Fruit fly (Drosophila melanogaster) whole organism, embryonic: ENCODE data around the gene CG12538.
A peak's percentile ranks its signal among the peaks of the same experiment; 100 is the strongest.

Experiments
- ATbp ChIP-seq: fragments of 200-800 bp; sonication (Bioruptor generic); optimal IDR thresholded peaks from 2 replicates; lab custom pipeline; 2017; ENCODE audit warnings: missing biosample characterization, mild to moderate bottlenecking, missing genetic modification characterization, missing genetic modification reagents
- Bdp1 ChIP-seq: fragments of 200-800 bp; sonication (Bioruptor generic); optimal IDR thresholded peaks from 3 replicates; lab custom pipeline; 2016; ENCODE audit warnings: missing biosample characterization, missing genetic modification characterization
- CG10979 ChIP-seq: fragments of 200-800 bp; sonication (Bioruptor generic); optimal IDR thresholded peaks from 2 replicates; lab custom pipeline; 2018; ENCODE audit warnings: missing biosample characterization, mild to moderate bottlenecking, missing genetic modification characterization, moderate library complexity
- CG11093 ChIP-seq: fragments of 200-800 bp; sonication (Bioruptor generic); IDR thresholded peaks from 3 replicates; pipeline ENCODE4 v1.3.6; 2022; ENCODE audit warnings: missing biosample characterization, missing genetic modification characterization
- CG12104 ChIP-seq: fragments of 200-800 bp; sonication (Bioruptor generic); optimal IDR thresholded peaks from 3 replicates; lab custom pipeline; 2016; ENCODE audit warnings: missing biosample characterization, missing genetic modification characterization
- CG12219 ChIP-seq: fragments of 200-800 bp; sonication (Bioruptor generic); optimal IDR thresholded peaks from 3 replicates; lab custom pipeline; 2018; ENCODE audit warnings: missing biosample characterization, mild to moderate bottlenecking, missing genetic modification characterization
- CG1233 ChIP-seq: fragments of 200-800 bp; sonication (Bioruptor generic); optimal IDR thresholded peaks from 4 replicates; lab custom pipeline; 2018; ENCODE audit warnings: missing biosample characterization, mild to moderate bottlenecking, missing genetic modification characterization
- CG13894 ChIP-seq: fragments of 200-800 bp; sonication (Bioruptor generic); optimal IDR thresholded peaks from 3 replicates; lab custom pipeline; 2018; ENCODE audit warnings: missing biosample characterization, mild to moderate bottlenecking, missing genetic modification characterization, moderate library complexity
- CG14014 ChIP-seq: fragments of 200-800 bp; sonication (Bioruptor generic); IDR thresholded peaks from 2 replicates; pipeline ENCODE4 v1.3.6; 2022; ENCODE audit warnings: missing biosample characterization, missing genetic modification characterization
- CG1529 ChIP-seq: fragments of 200-800 bp; sonication (Bioruptor generic); optimal IDR thresholded peaks from 3 replicates; lab custom pipeline; 2018; ENCODE audit warnings: missing biosample characterization, missing genetic modification characterization
- CG15479 ChIP-seq: fragments of 200-800 bp; sonication (Bioruptor generic); optimal IDR thresholded peaks from 3 replicates; lab custom pipeline; 2019; ENCODE audit warnings: missing biosample characterization, mild to moderate bottlenecking, missing genetic modification characterization, moderate library complexity
- CG17359 ChIP-seq: fragments of 200-800 bp; sonication (Bioruptor generic); optimal IDR thresholded peaks from 3 replicates; lab custom pipeline; 2018; ENCODE audit warnings: missing biosample characterization, mild to moderate bottlenecking, missing genetic modification characterization, moderate library complexity
- CG17361 ChIP-seq: fragments of 200-800 bp; sonication (Bioruptor generic); IDR thresholded peaks from 3 replicates; pipeline ENCODE4 v1.3.6; 2022; ENCODE audit warnings: missing biosample characterization, missing genetic modification characterization
- CG1792 ChIP-seq: fragments of 200-800 bp; sonication (Bioruptor generic); optimal IDR thresholded peaks from 2 replicates; lab custom pipeline; 2016; ENCODE audit warnings: missing biosample characterization, missing genetic modification characterization
- CG18764 ChIP-seq: fragments of 200-800 bp; sonication (Bioruptor generic); optimal IDR thresholded peaks from 3 replicates; lab custom pipeline; 2016; ENCODE audit warnings: missing biosample characterization, missing genetic modification characterization
- CG30020 ChIP-seq: fragments of 200-800 bp; optimal IDR thresholded peaks from 2 replicates; lab custom pipeline; 2019; ENCODE audit warnings: missing biosample characterization, mild to moderate bottlenecking, missing genetic modification characterization, moderate library complexity
- CG31365 ChIP-seq: fragments of 200-800 bp; sonication (Bioruptor generic); optimal IDR thresholded peaks from 2 replicates; lab custom pipeline; 2018; ENCODE audit warnings: missing biosample characterization, mild to moderate bottlenecking, missing genetic modification characterization
- CG4404 ChIP-seq: fragments of 200-800 bp; sonication (Bioruptor generic); IDR thresholded peaks from 2 replicates; pipeline ENCODE4 v1.3.6; 2022; ENCODE audit warnings: missing biosample characterization, missing genetic modification characterization
- CG4424 ChIP-seq: fragments of 200-800 bp; sonication (Bioruptor generic); optimal IDR thresholded peaks from 3 replicates; lab custom pipeline; 2016; ENCODE audit warnings: missing biosample characterization, missing genetic modification characterization
- CG4617 ChIP-seq: fragments of 200-800 bp; sonication (Bioruptor generic); optimal IDR thresholded peaks from 3 replicates; lab custom pipeline; 2016; ENCODE audit warnings: missing biosample characterization, missing genetic modification characterization, borderline replicate concordance
- CG6254 ChIP-seq: fragments of 200-800 bp; sonication (Bioruptor generic); optimal IDR thresholded peaks from 3 replicates; lab custom pipeline; 2017; ENCODE audit warnings: mild to moderate bottlenecking, missing biosample characterization, missing genetic modification reagents, missing genetic modification characterization
- CG7987 ChIP-seq: fragments of 200-800 bp; sonication (Bioruptor generic); optimal IDR thresholded peaks from 2 replicates; lab custom pipeline; 2018; ENCODE audit warnings: missing biosample characterization, mild to moderate bottlenecking, missing genetic modification characterization, moderate library complexity
- CG8089 ChIP-seq: fragments of 200-800 bp; sonication (Bioruptor generic); optimal IDR thresholded peaks from 3 replicates; lab custom pipeline; 2016; ENCODE audit warnings: missing biosample characterization, missing genetic modification characterization
- CG8281 ChIP-seq: fragments of 200-800 bp; sonication (Bioruptor generic); optimal IDR thresholded peaks from 2 replicates; lab custom pipeline; 2018; ENCODE audit warnings: missing biosample characterization, mild to moderate bottlenecking, missing genetic modification characterization, moderate library complexity
- CG9817 ChIP-seq: fragments of 200-800 bp; sonication (Bioruptor generic); optimal IDR thresholded peaks from 2 replicates; lab custom pipeline; 2018; ENCODE audit warnings: missing biosample characterization, mild to moderate bottlenecking, missing genetic modification characterization, moderate library complexity
- Camta ChIP-seq: fragments of 200-800 bp; sonication (Bioruptor generic); optimal IDR thresholded peaks from 2 replicates; lab custom pipeline; 2016; ENCODE audit warnings: missing biosample characterization, missing genetic modification characterization
- Ets65A ChIP-seq: fragments of 200-800 bp; sonication (Bioruptor generic); peaks from one replicate; lab custom pipeline; 2016; ENCODE audit warnings: missing biosample characterization, missing genetic modification characterization
- HmgD ChIP-seq: fragments of 200-800 bp; sonication (Bioruptor generic); optimal IDR thresholded peaks from 3 replicates; lab custom pipeline; 2016; ENCODE audit warnings: missing biosample characterization, missing genetic modification characterization
- Hmr ChIP-seq: fragments of 200-800 bp; sonication (Bioruptor generic); optimal IDR thresholded peaks from 3 replicates; lab custom pipeline; 2017; ENCODE audit warnings: mild to moderate bottlenecking, missing biosample characterization, missing genetic modification reagents, missing genetic modification characterization
- Jarid2 ChIP-seq: fragments of 200-800 bp; sonication (Bioruptor generic); optimal IDR thresholded peaks from 3 replicates; lab custom pipeline; 2017; ENCODE audit warnings: mild to moderate bottlenecking, missing biosample characterization, missing genetic modification reagents, missing genetic modification characterization
- Nf-YC ChIP-seq: fragments of 200-800 bp; optimal IDR thresholded peaks from 3 replicates; lab custom pipeline; 2019; ENCODE audit warnings: missing biosample characterization, mild to moderate bottlenecking, missing genetic modification characterization, moderate library complexity
- Optix ChIP-seq: fragments of 200-800 bp; sonication (Bioruptor generic); IDR thresholded peaks from 3 replicates; pipeline ENCODE4 v1.3.6; 2022; ENCODE audit warnings: missing biosample characterization, missing genetic modification characterization
- PHDP ChIP-seq: fragments of 200-800 bp; sonication (Bioruptor generic); optimal IDR thresholded peaks from 3 replicates; lab custom pipeline; 2018; ENCODE audit warnings: missing biosample characterization, mild to moderate bottlenecking, missing genetic modification characterization, moderate library complexity
- Rx ChIP-seq: fragments of 200-800 bp; sonication (Bioruptor generic); IDR thresholded peaks from 2 replicates; pipeline ENCODE4 v1.3.6; 2022; ENCODE audit warnings: missing biosample characterization, missing genetic modification characterization
- bsh ChIP-seq, 2 experiments: fragments of 200-800 bp; sonication (Bioruptor generic); optimal IDR thresholded peaks; 2 replicates each; lab custom pipeline; 2017 to 2018; ENCODE audit warnings: mild to moderate bottlenecking in 2 of 2, missing biosample characterization in 2 of 2, missing genetic modification characterization in 2 of 2, moderate library complexity in 1 of 2
- chn ChIP-seq: fragments of 200-800 bp; sonication (Bioruptor generic); optimal IDR thresholded peaks from 2 replicates; lab custom pipeline; 2016; ENCODE audit warnings: missing biosample characterization, missing genetic modification characterization
- crol ChIP-seq: fragments of 200-800 bp; sonication (Bioruptor generic); IDR thresholded peaks from 2 replicates; pipeline ENCODE4 v1.3.6; 2022; ENCODE audit warnings: missing biosample characterization, missing genetic modification characterization
- fd96Cb ChIP-seq: fragments of 200-800 bp; sonication (Bioruptor generic); optimal IDR thresholded peaks from 2 replicates; lab custom pipeline; 2018; ENCODE audit warnings: missing biosample characterization, mild to moderate bottlenecking, missing genetic modification characterization, moderate library complexity
- fru ChIP-seq: fragments of >200 bp; optimal IDR thresholded peaks from 2 replicates; lab custom pipeline; 2017
- hb ChIP-seq: fragments of 200-800 bp; sonication (Bioruptor generic); IDR thresholded peaks from 3 replicates; pipeline ENCODE4 v1.3.6; 2022; ENCODE audit warnings: missing biosample characterization, missing genetic modification characterization; ENCODE audit not compliant: partially characterized antibody
- lbe ChIP-seq: fragments of 200-800 bp; sonication (Bioruptor generic); optimal IDR thresholded peaks from 2 replicates; lab custom pipeline; 2016; ENCODE audit warnings: missing biosample characterization, mild to moderate bottlenecking, missing genetic modification characterization
- luna ChIP-seq: fragments of 200-800 bp; sonication (Bioruptor generic); optimal IDR thresholded peaks from 2 replicates; lab custom pipeline; 2016; ENCODE audit warnings: missing biosample characterization, missing genetic modification characterization
- maf-S ChIP-seq: fragments of 200-800 bp; sonication (Bioruptor generic); optimal IDR thresholded peaks from 2 replicates; lab custom pipeline; 2016; ENCODE audit warnings: missing biosample characterization, missing genetic modification characterization
- rib ChIP-seq: fragments of 200-800 bp; sonication (Bioruptor generic); IDR thresholded peaks from 2 replicates; pipeline ENCODE4 v1.3.6; 2022; ENCODE audit warnings: missing biosample characterization, missing genetic modification characterization
- sc ChIP-seq, 3 experiments: fragments of >200 bp in 2 of 3; fragments of 200-800 bp in 1 of 3; sonication (Bioruptor generic) in 1 of 3; optimal IDR thresholded peaks; 2 replicates in 2 of 3; 3 replicates in 1 of 3; lab custom pipeline; 2017; ENCODE audit warnings: mild to moderate bottlenecking in 1 of 3, missing biosample characterization in 1 of 3, missing genetic modification characterization in 1 of 3, missing genetic modification reagents in 1 of 3
- sens-2 ChIP-seq: fragments of 200-800 bp; sonication (Bioruptor generic); IDR thresholded peaks from 2 replicates; pipeline ENCODE4 v1.3.6; 2022; ENCODE audit warnings: missing biosample characterization, missing genetic modification characterization
- sima ChIP-seq: fragments of 200-800 bp; sonication (Bioruptor generic); optimal IDR thresholded peaks from 2 replicates; lab custom pipeline; 2016; ENCODE audit warnings: missing biosample characterization, missing genetic modification characterization
- toy ChIP-seq: fragments of 200-800 bp; sonication (Bioruptor generic); IDR thresholded peaks from 2 replicates; pipeline ENCODE4 v1.3.6; 2022; ENCODE audit warnings: missing biosample characterization, missing genetic modification characterization
- trem ChIP-seq: fragments of 200-800 bp; optimal IDR thresholded peaks from 3 replicates; lab custom pipeline; 2019; ENCODE audit warnings: missing biosample characterization, mild to moderate bottlenecking, missing genetic modification characterization, moderate library complexity
- twi ChIP-seq: fragments of 200-800 bp; optimal IDR thresholded peaks from 2 replicates; lab custom pipeline; 2019; ENCODE audit warnings: missing biosample characterization, mild to moderate bottlenecking, missing genetic modification characterization, moderate library complexity

The CG12538 gene

dm6 chr3R:13547729-13548440 is 24.6 kb upstream of the CG12538 start (continued):
- TF ChIP-seq sc (optimal IDR thresholded peaks at IDR 0.05; lab: Kevin White, UChicago) (no peak), sc (GFP tag; optimal IDR thresholded peaks at IDR 0.05; lab: Kevin White, UChicago) (no peak), Optix (no peak), CG30020 (no peak), fd96Cb (peak; percentile 60), Camta (GFP tag; lab: Kevin White, UChicago) (no peak), Jarid2 (no peak), CG12104 (GFP tag; lab: Kevin White, UChicago) (no peak), CG8281 (tag; lab: Kevin White, UChicago) (no peak), Rx (no peak), CG14014 (GFP tag; lab: Robert Waterston, UW) (no peak), CG13894 (peak; percentile 69), twi (tag; lab: Kevin White, UChicago) (peak; percentile 26), CG1233 (GFP tag; lab: Kevin White, UChicago) (peak; percentile 18), CG1792 (GFP tag; lab: Kevin White, UChicago) (no peak), ATbp (GFP tag; lab: Kevin White, UChicago) (peak; percentile 23), HmgD (GFP tag; lab: Kevin White, UChicago) (no peak), Hmr (no peak), CG8089 (GFP tag; lab: Kevin White, UChicago) (no peak), crol (GFP tag; lab: Robert Waterston, UW) (no peak), CG4404 (GFP tag; lab: Robert Waterston, UW) (no peak), maf-S (no peak), Bdp1 (no peak), CG10979 (tag; lab: Kevin White, UChicago) (peak; percentile 67), CG17361 (peak; percentile 75; the same call in 2 of the 3 replicates), CG17359 (tag; lab: Kevin White, UChicago) (peak; percentile 33), CG11093 (GFP tag; lab: Robert Waterston, UW) (no peak), CG12219 (no peak), CG9817 (tag; lab: Kevin White, UChicago) (no peak), PHDP (peak; percentile 38), trem (tag; lab: Kevin White, UChicago) (peak; percentile 25), CG18764 (no peak), lbe (GFP tag; lab: Kevin White, UChicago) (no peak), hb (GFP tag; lab: Robert Waterston, UW) (no peak), rib (no peak), CG31365 (tag; lab: Kevin White, UChicago) (no peak), luna (GFP tag; lab: Kevin White, UChicago) (no peak), CG4617 (GFP tag; lab: Kevin White, UChicago) (no peak), sima (GFP tag; lab: Kevin White, UChicago) (no peak), CG6254 (peak; percentile 31), fru (lab: Kevin White, UChicago) (no peak), CG7987 (GFP tag; lab: Kevin White, UChicago) (no peak), Ets65A (no peak), Nf-YC (tag; lab: Kevin White, UChicago) (no peak), chn (GFP tag; lab: Kevin White, UChicago) (no peak), toy (GFP tag; lab: Robert Waterston, UW) (no peak), sens-2 (no peak), CG4424 (peak; percentile 34), CG15479 (GFP tag; lab: Kevin White, UChicago) (no peak), CG1529 (GFP tag; lab: Kevin White, UChicago) (no peak), bsh (GFP tag; optimal IDR thresholded peaks at IDR 0.05; lab: Kevin White, UChicago) (peak in 1 of 2 experiments; percentile 11)
